Worm (Caenorhabditis elegans) whole organism, midembryonic: Measurements from ENCODE around the gene C46F11.5.

Experiments used
- T22C8.4 ChIP-seq: fragments of 200-800 bp; sonication (Bioruptor generic); IDR thresholded peaks from 2 replicates; pipeline ENCODE4 v1.3.6; 2022; ENCODE audit warnings: missing genetic modification characterization, missing compliant biosample characterization
- cog-1 ChIP-seq: sonication (generic microtip); optimal IDR thresholded peaks from 2 replicates; lab custom pipeline; 2016; ENCODE audit warnings: missing genetic modification characterization, missing compliant biosample characterization
- flt-1 ChIP-seq: fragments of 200-800 bp; sonication (Bioruptor generic); IDR thresholded peaks from 2 replicates; pipeline ENCODE4 v1.3.6; 2022; ENCODE audit warnings: missing genetic modification characterization, missing compliant biosample characterization
- klf-2 ChIP-seq: fragments of 200-800 bp; sonication (Bioruptor generic); conservative IDR thresholded peaks from 2 replicates; pipeline ENCODE4 v1.3.6; 2022; ENCODE audit warnings: missing genetic modification reagents, missing genetic modification characterization, missing compliant biosample characterization
- med-1 ChIP-seq: sonication (generic microtip); optimal IDR thresholded peaks from 2 replicates; lab custom pipeline; 2017; ENCODE audit warnings: missing genetic modification characterization, mild to moderate bottlenecking, missing compliant biosample characterization, antibody characterized with exemption, missing genetic modification reagents; ENCODE audit not compliant: insufficient read depth
- ref-1 ChIP-seq: fragments of 200-800 bp; sonication (Bioruptor generic); conservative IDR thresholded peaks from 2 replicates; pipeline ENCODE4 v1.3.6; 2022; ENCODE audit warnings: missing genetic modification reagents, missing genetic modification characterization, missing compliant biosample characterization
- tab-1 ChIP-seq: fragments of 200-800 bp; sonication (Bioruptor generic); IDR thresholded peaks from 2 replicates; pipeline ENCODE4 v1.3.6; 2022; ENCODE audit warnings: missing genetic modification characterization, missing compliant biosample characterization
- ztf-23 ChIP-seq: fragments of 200-800 bp; sonication (Bioruptor generic); IDR thresholded peaks from 2 replicates; pipeline ENCODE4 v1.3.6; 2022; ENCODE audit warnings: missing genetic modification reagents, missing genetic modification characterization, missing compliant biosample characterization
- ztf-29 ChIP-seq: fragments of 200-800 bp; sonication (Bioruptor generic); IDR thresholded peaks from 2 replicates; pipeline ENCODE4 v1.3.6; 2022; ENCODE audit warnings: missing genetic modification reagents, missing genetic modification characterization, missing compliant biosample characterization

Gene C46F11.5

ce11 chrIII:3619621-3620261, 37.7 kb downstream of the C46F11.5 start:
- TF ChIP-seq ztf-23 (GFP tag; lab: Robert Waterston, UW) (no peak), klf-2 (GFP tag; lab: Robert Waterston, UW) (no peak), ztf-29 (no peak), cog-1 (tag; lab: Kevin White, UChicago) (no peak), flt-1 (no peak), ref-1 (GFP tag; lab: Robert Waterston, UW) (no peak), med-1 (GFP tag; lab: Kevin White, UChicago) (no peak), tab-1 (GFP tag; lab: Robert Waterston, UW) (no peak), T22C8.4 (no peak)

- TF ChIP-seq T22C8.4 (no peak), ztf-29 (no peak), klf-2 (GFP tag; lab: Robert Waterston, UW) (no peak), med-1 (GFP tag; lab: Kevin White, UChicago) (no peak), flt-1 (no peak), ref-1 (GFP tag; lab: Robert Waterston, UW) (no peak), tab-1 (GFP tag; lab: Robert Waterston, UW) (no peak), ztf-23 (GFP tag; lab: Robert Waterston, UW) (no peak), cog-1 (tag; lab: Kevin White, UChicago) (no peak)
Measured at ce11 chrIII:3612882-3613479, 44.4 kb downstream of the C46F11.5 start.

DNA sequence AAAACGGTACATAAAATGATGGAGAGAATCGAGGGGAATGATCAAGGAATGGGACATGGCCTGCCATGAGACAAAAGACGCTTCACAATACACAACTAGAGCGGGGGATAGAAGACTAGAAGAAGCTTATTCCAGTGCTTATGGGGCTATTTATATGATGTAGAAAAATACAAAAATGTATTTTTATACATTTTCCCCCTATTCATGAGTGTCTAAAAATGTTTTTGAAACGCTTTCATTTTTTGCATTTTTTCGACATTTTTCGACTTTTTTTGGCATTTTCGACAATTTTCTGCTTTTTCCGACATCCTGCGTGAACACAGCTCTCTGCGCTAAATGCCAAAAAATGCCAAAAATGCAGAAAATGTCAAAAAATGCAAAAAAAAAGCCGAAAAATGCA, 45.0 kb downstream of the C46F11.5 start:
- TF ChIP-seq ztf-23 (GFP tag; lab: Robert Waterston, UW) (0 out of 2 replicates have a peak, but pooled peaks have one; percentile 44), ztf-29 (no peak), T22C8.4 (no peak), med-1 (GFP tag; lab: Kevin White, UChicago) (no peak), flt-1 (no peak), cog-1 (tag; lab: Kevin White, UChicago) (no peak), tab-1 (GFP tag; lab: Robert Waterston, UW) (no peak)

DNA sequence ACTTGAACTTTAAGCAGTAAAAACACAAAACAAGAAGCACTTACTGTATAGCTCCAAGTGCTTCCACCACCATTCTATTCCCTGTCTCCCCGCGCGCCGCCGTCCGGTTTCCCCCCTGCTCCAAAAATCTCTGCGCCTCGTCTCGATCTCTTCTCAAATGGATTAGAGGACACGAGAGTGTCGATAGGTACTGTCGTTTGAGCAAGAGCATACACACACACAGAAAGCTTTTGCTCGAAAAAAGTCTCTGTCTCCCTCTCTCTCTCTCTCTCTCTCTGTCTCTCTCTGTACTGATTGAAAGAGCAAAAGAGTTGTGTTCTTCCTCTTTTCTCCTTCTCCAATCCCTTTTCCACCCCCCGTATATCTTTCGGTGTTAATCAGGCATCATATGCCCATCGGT, 51.7 kb downstream of the C46F11.5 start:
- TF ChIP-seq T22C8.4 = no peak
- TF ChIP-seq tab-1 (GFP tag; lab: Robert Waterston, UW) = no peak
- TF ChIP-seq flt-1 = no peak
- no peak for TF ChIP-seq ref-1 (GFP tag; lab: Robert Waterston, UW)
- no peak for TF ChIP-seq med-1 (GFP tag; lab: Kevin White, UChicago)
- TF ChIP-seq cog-1 (tag; lab: Kevin White, UChicago) = no peak
- TF ChIP-seq klf-2 (GFP tag; lab: Robert Waterston, UW) = no peak
- no peak for TF ChIP-seq ztf-23 (GFP tag; lab: Robert Waterston, UW)
- no peak for TF ChIP-seq ztf-29
